Worm (Caenorhabditis elegans) whole organism, late embryonic: Measurements from ENCODE around the gene syf-2.
A peak's percentile ranks its signal among the peaks of the same experiment; 100 is the strongest.

Experiments used
- C08G9.2 ChIP-seq: sonication (generic microtip); optimal IDR thresholded peaks from 2 replicates; lab custom pipeline; 2016; ENCODE audit warnings: mild to moderate bottlenecking, missing genetic modification characterization, moderate library complexity, missing compliant biosample characterization
- C38D4.7 ChIP-seq: fragments of 200-800 bp; sonication (Bioruptor generic); optimal IDR thresholded peaks from 2 replicates; lab custom pipeline; 2018; ENCODE audit warnings: mild to moderate bottlenecking, missing genetic modification characterization, moderate library complexity, missing compliant biosample characterization
- F13H6.1 ChIP-seq: sonication (generic microtip); optimal IDR thresholded peaks from 2 replicates; lab custom pipeline; 2016; ENCODE audit warnings: missing genetic modification characterization, missing compliant biosample characterization
- K02D7.2 ChIP-seq: sonication (generic microtip); optimal IDR thresholded peaks from 2 replicates; lab custom pipeline; 2017; ENCODE audit warnings: mild to moderate bottlenecking, missing genetic modification characterization, missing compliant biosample characterization
- K09A11.1 ChIP-seq: sonication (generic microtip); optimal IDR thresholded peaks from 2 replicates; lab custom pipeline; 2017; ENCODE audit warnings: antibody characterized with exemption, mild to moderate bottlenecking, missing genetic modification characterization, missing compliant biosample characterization; ENCODE audit not compliant: insufficient read depth
- T23F11.4 ChIP-seq: fragments of 200-800 bp; sonication (Bioruptor generic); optimal IDR thresholded peaks from 2 replicates; lab custom pipeline; 2018; ENCODE audit warnings: mild to moderate bottlenecking, missing genetic modification characterization, missing compliant biosample characterization
- Y22D7AL.16 ChIP-seq: sonication (generic microtip); optimal IDR thresholded peaks from 2 replicates; lab custom pipeline; 2016; ENCODE audit warnings: missing genetic modification characterization, missing compliant biosample characterization
- ceh-19 ChIP-seq: fragments of 200-800 bp; sonication (Bioruptor generic); optimal IDR thresholded peaks from 2 replicates; lab custom pipeline; 2018; ENCODE audit warnings: mild to moderate bottlenecking, missing genetic modification characterization, missing compliant biosample characterization
- ceh-30 ChIP-seq: fragments of 150-350 bp; optimal IDR thresholded peaks from 2 replicates; lab custom pipeline; 2014; ENCODE audit warnings: missing biosample characterization, missing genetic modification characterization
- ceh-34 ChIP-seq: sonication (generic microtip); optimal IDR thresholded peaks from 2 replicates; lab custom pipeline; 2016; ENCODE audit warnings: mild to moderate bottlenecking, missing genetic modification characterization, missing compliant biosample characterization
- ceh-9 ChIP-seq: sonication (generic microtip); optimal IDR thresholded peaks from 2 replicates; lab custom pipeline; 2016; ENCODE audit warnings: mild to moderate bottlenecking, missing genetic modification characterization, inconsistent platforms, missing compliant biosample characterization
- che-1 ChIP-seq: sonication (generic microtip); optimal IDR thresholded peaks from 2 replicates; lab custom pipeline; 2016; ENCODE audit warnings: mild to moderate bottlenecking, missing genetic modification characterization, missing compliant biosample characterization
- dmd-4 ChIP-seq: sonication (generic microtip); optimal IDR thresholded peaks from 2 replicates; lab custom pipeline; 2016; ENCODE audit warnings: borderline replicate concordance, missing genetic modification characterization, missing compliant biosample characterization
- elt-2 ChIP-seq: sonication (generic microtip); optimal IDR thresholded peaks from 2 replicates; lab custom pipeline; 2016; ENCODE audit warnings: missing genetic modification reagents, missing genetic modification characterization, missing compliant biosample characterization
- fkh-10 ChIP-seq: fragments of 150-350 bp; optimal IDR thresholded peaks from 2 replicates; lab custom pipeline; 2014; ENCODE audit warnings: missing biosample characterization, missing genetic modification reagents, missing genetic modification characterization
- gmeb-2 ChIP-seq: sonication (generic microtip); optimal IDR thresholded peaks from 2 replicates; lab custom pipeline; 2016; ENCODE audit warnings: missing genetic modification characterization, inconsistent platforms, missing compliant biosample characterization
- hlh-13 ChIP-seq: fragments of 200-800 bp; sonication (Bioruptor generic); optimal IDR thresholded peaks from 2 replicates; lab custom pipeline; 2018; ENCODE audit warnings: mild to moderate bottlenecking, missing genetic modification characterization, missing compliant biosample characterization
- hlh-15 ChIP-seq: sonication (generic microtip); optimal IDR thresholded peaks from 2 replicates; lab custom pipeline; 2016; ENCODE audit warnings: missing genetic modification characterization, missing compliant biosample characterization
- hlh-30 ChIP-seq: sonication (generic microtip); optimal IDR thresholded peaks from 2 replicates; lab custom pipeline; 2017; ENCODE audit warnings: antibody characterized with exemption, missing genetic modification characterization, missing compliant biosample characterization; ENCODE audit not compliant: insufficient read depth
- hlh-6 ChIP-seq: sonication (generic microtip); optimal IDR thresholded peaks from 2 replicates; lab custom pipeline; 2016; ENCODE audit warnings: missing genotype, missing genetic modification characterization, missing compliant biosample characterization
- hlh-8 ChIP-seq: sonication (generic microtip); optimal IDR thresholded peaks from 2 replicates; lab custom pipeline; 2016; ENCODE audit warnings: missing genotype, missing genetic modification characterization, missing compliant biosample characterization
- lim-6 ChIP-seq: sonication (generic microtip); optimal IDR thresholded peaks from 2 replicates; lab custom pipeline; 2016; ENCODE audit warnings: missing genetic modification characterization, missing compliant biosample characterization
- madf-2 ChIP-seq: sonication (generic microtip); optimal IDR thresholded peaks from 2 replicates; lab custom pipeline; 2017; ENCODE audit warnings: missing genetic modification characterization, missing compliant biosample characterization
- nfya-1 ChIP-seq: sonication (generic microtip); optimal IDR thresholded peaks from 2 replicates; lab custom pipeline; 2017; ENCODE audit warnings: missing genetic modification characterization, mild to moderate bottlenecking, missing compliant biosample characterization, antibody characterized with exemption, moderate library complexity
- odd-2 ChIP-seq: sonication (generic microtip); optimal IDR thresholded peaks from 2 replicates; lab custom pipeline; 2017; ENCODE audit warnings: antibody characterized with exemption, mild to moderate bottlenecking, missing genetic modification characterization, missing compliant biosample characterization
- pqm-1 ChIP-seq: sonication (generic microtip); optimal IDR thresholded peaks from 2 replicates; lab custom pipeline; 2016; ENCODE audit warnings: missing genetic modification characterization, missing compliant biosample characterization
- pros-1 ChIP-seq: fragments of 150-350 bp; optimal IDR thresholded peaks from 2 replicates; lab custom pipeline; 2014; ENCODE audit warnings: missing biosample characterization, missing genetic modification reagents, missing genetic modification characterization
- ref-2 ChIP-seq: sonication (generic microtip); optimal IDR thresholded peaks from 2 replicates; lab custom pipeline; 2016; ENCODE audit warnings: missing genetic modification characterization, missing compliant biosample characterization
- rnt-1 ChIP-seq: sonication (generic microtip); optimal IDR thresholded peaks from 2 replicates; lab custom pipeline; 2016; ENCODE audit warnings: missing genetic modification characterization, missing compliant biosample characterization
- sdc-2 ChIP-seq: sonication (generic microtip); optimal IDR thresholded peaks from 2 replicates; lab custom pipeline; 2016; ENCODE audit warnings: missing genotype, missing genetic modification characterization, missing compliant biosample characterization
- sox-2 ChIP-seq: fragments of 200-800 bp; sonication (Bioruptor generic); IDR thresholded peaks from 2 replicates; pipeline ENCODE4 v1.3.6; 2022; ENCODE audit warnings: missing genetic modification reagents, missing genetic modification characterization, missing compliant biosample characterization
- sox-4 ChIP-seq: sonication (generic microtip); optimal IDR thresholded peaks from 2 replicates; lab custom pipeline; 2017; ENCODE audit warnings: mild to moderate bottlenecking, missing genetic modification characterization, inconsistent platforms, missing compliant biosample characterization
- tbx-2 ChIP-seq: sonication (generic microtip); optimal IDR thresholded peaks from 2 replicates; lab custom pipeline; 2016; ENCODE audit warnings: missing genetic modification characterization, missing compliant biosample characterization
- tbx-7 ChIP-seq: sonication (generic microtip); optimal IDR thresholded peaks from 2 replicates; lab custom pipeline; 2016; ENCODE audit warnings: missing genotype, missing genetic modification characterization, missing compliant biosample characterization
- unc-3 ChIP-seq, 2 experiments: fragments of 200-800 bp in 1 of 2; sonication (Bioruptor generic) in 1 of 2; sonication (generic microtip) in 1 of 2; conservative IDR thresholded peaks in 1 of 2; optimal IDR thresholded peaks in 1 of 2; 2 replicates each; pipeline versions ENCODE4 v1.3.6 to Lab custom; 2016 to 2022; ENCODE audit warnings: missing compliant biosample characterization in 2 of 2, missing genetic modification characterization in 2 of 2, missing genetic modification reagents in 1 of 2
- unc-86 ChIP-seq: sonication (generic microtip); optimal IDR thresholded peaks from 2 replicates; lab custom pipeline; 2016; ENCODE audit warnings: missing genetic modification characterization, missing compliant biosample characterization
- ztf-16 ChIP-seq: sonication (generic microtip); optimal IDR thresholded peaks from 2 replicates; lab custom pipeline; 2017; ENCODE audit warnings: missing genetic modification characterization, missing compliant biosample characterization

syf-2 gene

ce11 chrIII:7198838-7199237, 36.9 kb upstream of the syf-2 start, which contains the start of gene pfd-5 (continued):
- TF ChIP-seq nfya-1 (tag; lab: Kevin White, UChicago) = peak; percentile 46
- TF ChIP-seq T23F11.4 (GFP tag; lab: Kevin White, UChicago) = no peak
- TF ChIP-seq gmeb-2 (tag; lab: Kevin White, UChicago) = peak; percentile 18
- TF ChIP-seq tbx-2 (tag; lab: Kevin White, UChicago) = peak; percentile 87
- TF ChIP-seq hlh-6 (tag; lab: Kevin White, UChicago) = peak; percentile 9
- peak; percentile 69 for TF ChIP-seq elt-2 (tag; lab: Kevin White, UChicago)
- TF ChIP-seq ceh-30 (tag; lab: Kevin White, UChicago) = no peak
- no peak for TF ChIP-seq sox-4
- no peak for TF ChIP-seq odd-2 (tag; lab: Kevin White, UChicago)
- TF ChIP-seq hlh-8 (tag; lab: Kevin White, UChicago) = peak; percentile 94
- TF ChIP-seq F13H6.1 = no peak
- peak; percentile 43 for TF ChIP-seq ztf-16 (tag; lab: Kevin White, UChicago)
- TF ChIP-seq unc-86 (tag; lab: Kevin White, UChicago) = peak; percentile 51
- peak; percentile 20 for TF ChIP-seq madf-2
- peak; percentile 5 for TF ChIP-seq che-1 (tag; lab: Kevin White, UChicago)
- peak; percentile 84 for TF ChIP-seq ref-2 (tag; lab: Kevin White, UChicago)
- TF ChIP-seq sdc-2 (tag; lab: Kevin White, UChicago) = peak; percentile 21
- TF ChIP-seq lim-6 (tag; lab: Kevin White, UChicago) = peak; percentile 51
- peak; percentile 47 for TF ChIP-seq rnt-1 (tag; lab: Kevin White, UChicago)
- no peak for TF ChIP-seq K09A11.1
- TF ChIP-seq unc-3 (GFP tag; conservative IDR thresholded peaks at IDR 0.05; lab: Robert Waterston, UW) = no peak; the same call in 1 of the 2 replicates
- TF ChIP-seq unc-3 (tag; optimal IDR thresholded peaks at IDR 0.05; lab: Kevin White, UChicago) = peak; percentile 12

- TF ChIP-seq ceh-30 (tag; lab: Kevin White, UChicago) = no peak
- no peak for TF ChIP-seq Y22D7AL.16
- TF ChIP-seq dmd-4 (tag; lab: Kevin White, UChicago) = no peak
- TF ChIP-seq tbx-2 (tag; lab: Kevin White, UChicago) = no peak
- no peak for TF ChIP-seq pros-1 (tag; lab: Kevin White, UChicago)
- TF ChIP-seq K02D7.2 (tag; lab: Kevin White, UChicago) = no peak
Observed at ce11 chrIII:7197973-7198372, 36.1 kb upstream of the syf-2 start, which contains the start of gene exos-9. exos-9 (minus strand) TSS chrIII:7198073.

DNA sequence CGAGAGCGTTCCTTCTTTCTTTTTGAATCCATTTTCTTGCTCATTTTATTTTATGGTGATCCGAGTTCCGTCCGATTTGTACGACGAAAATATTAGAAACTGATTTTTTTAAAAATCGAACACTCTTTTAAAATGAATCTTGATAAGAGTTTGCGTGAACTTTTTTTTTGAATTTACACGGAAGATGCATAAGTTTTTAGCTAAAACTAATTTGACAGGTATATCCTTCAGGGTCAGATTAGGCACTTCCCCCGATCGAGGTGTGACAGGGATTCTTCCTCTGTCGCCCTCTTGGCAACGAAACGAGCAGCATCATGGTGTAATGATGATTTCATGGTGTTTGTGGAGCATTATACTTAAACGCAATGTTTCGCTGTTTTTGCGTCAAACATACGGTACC, 33.4 kb upstream of the syf-2 start, which contains the start of gene F37C12.18:
Gene F37C12.18, minus strand, starts transcription at position 101 of the 400 bp plus-strand sequence.
- TF ChIP-seq ceh-34 (tag; lab: Kevin White, UChicago) (no peak), sdc-2 (tag; lab: Kevin White, UChicago) (no peak), C38D4.7 (GFP tag; lab: Kevin White, UChicago) (no peak), ceh-30 (tag; lab: Kevin White, UChicago) (no peak), tbx-7 (tag; lab: Kevin White, UChicago) (no peak), pros-1 (tag; lab: Kevin White, UChicago) (no peak), fkh-10 (GFP tag; lab: Kevin White, UChicago) (no peak), hlh-15 (tag; lab: Kevin White, UChicago) (no peak), T23F11.4 (GFP tag; lab: Kevin White, UChicago) (no peak), ceh-9 (tag; lab: Kevin White, UChicago) (no peak), hlh-30 (no peak), gmeb-2 (tag; lab: Kevin White, UChicago) (no peak), pqm-1 (tag; lab: Kevin White, UChicago) (no peak), hlh-13 (no peak), ceh-19 (GFP tag; lab: Kevin White, UChicago) (no peak), K02D7.2 (tag; lab: Kevin White, UChicago) (no peak), tbx-2 (tag; lab: Kevin White, UChicago) (no peak), sox-2 (no peak), C08G9.2 (tag; lab: Kevin White, UChicago) (no peak)
